Worm (Caenorhabditis elegans) whole organism, late embryonic: ENCODE data around the gene Y71H2AM.1.
A peak's percentile ranks its signal among the peaks of the same experiment; 100 is the strongest.

Experiments
- C38D4.7 ChIP-seq: fragments of 200-800 bp; sonication (Bioruptor generic); optimal IDR thresholded peaks from 2 replicates; lab custom pipeline; 2018; ENCODE audit warnings: mild to moderate bottlenecking, missing genetic modification characterization, moderate library complexity, missing compliant biosample characterization
- dmd-4 ChIP-seq: sonication (generic microtip); optimal IDR thresholded peaks from 2 replicates; lab custom pipeline; 2016; ENCODE audit warnings: borderline replicate concordance, missing genetic modification characterization, missing compliant biosample characterization
- elt-2 ChIP-seq: sonication (generic microtip); optimal IDR thresholded peaks from 2 replicates; lab custom pipeline; 2016; ENCODE audit warnings: missing genetic modification reagents, missing genetic modification characterization, missing compliant biosample characterization
- nfya-1 ChIP-seq: sonication (generic microtip); optimal IDR thresholded peaks from 2 replicates; lab custom pipeline; 2017; ENCODE audit warnings: missing genetic modification characterization, mild to moderate bottlenecking, missing compliant biosample characterization, antibody characterized with exemption, moderate library complexity
- nhr-11 ChIP-seq: fragments of 150-350 bp; optimal IDR thresholded peaks from 2 replicates; lab custom pipeline; 2014; ENCODE audit warnings: missing biosample characterization, missing genetic modification characterization
- sox-4 ChIP-seq: sonication (generic microtip); optimal IDR thresholded peaks from 2 replicates; lab custom pipeline; 2017; ENCODE audit warnings: mild to moderate bottlenecking, missing genetic modification characterization, inconsistent platforms, missing compliant biosample characterization
- unc-42 ChIP-seq: sonication (generic microtip); optimal IDR thresholded peaks from 2 replicates; lab custom pipeline; 2016; ENCODE audit warnings: missing genotype, missing genetic modification characterization, missing compliant biosample characterization
- unc-55 ChIP-seq: sonication (generic microtip); optimal IDR thresholded peaks from 2 replicates; lab custom pipeline; 2017; ENCODE audit warnings: missing biosample characterization, missing genetic modification reagents, missing genetic modification characterization
- unc-86 ChIP-seq: sonication (generic microtip); optimal IDR thresholded peaks from 2 replicates; lab custom pipeline; 2016; ENCODE audit warnings: missing genetic modification characterization, missing compliant biosample characterization

- TF ChIP-seq unc-86 (tag; lab: Kevin White, UChicago) (no peak), elt-2 (tag; lab: Kevin White, UChicago) (peak; percentile 61), sox-4 (tag; lab: Kevin White, UChicago) (no peak), nfya-1 (tag; lab: Kevin White, UChicago) (peak; percentile 61), unc-55 (GFP tag; lab: Kevin White, UChicago) (no peak), C38D4.7 (GFP tag; lab: Kevin White, UChicago) (no peak), unc-42 (tag; lab: Kevin White, UChicago) (peak; percentile 80), dmd-4 (no peak), nhr-11 (tag; lab: Kevin White, UChicago) (no peak)
Measured at ce11 chrIII:2814919-2815554, 11.8 kb upstream of the Y71H2AM.1 start, which contains the start of gene tufm-1.
